Worm (Caenorhabditis elegans) whole organism, L1 larva: ENCODE measurements around the gene ekl-6.

ENCODE experiments used
- aly-2 ChIP-seq: fragments of 150-350 bp; optimal IDR thresholded peaks from 2 replicates; lab custom pipeline; 2014; ENCODE audit warnings: missing biosample characterization, missing genetic modification characterization
- ama-1 ChIP-seq: fragments of 150-350 bp; optimal IDR thresholded peaks from 2 replicates; lab custom pipeline; 2014
- egl-27 ChIP-seq, 2 experiments: fragments of 150-350 bp in 1 of 2; sonication (generic microtip); optimal IDR thresholded peaks; 3 replicates each; lab custom pipeline; 2017 to 2018; ENCODE audit warnings: missing biosample characterization in 2 of 2, missing genetic modification characterization in 2 of 2, missing genetic modification reagents in 2 of 2
- ets-5 ChIP-seq: fragments of 200-800 bp; sonication (Bioruptor generic); IDR thresholded peaks from 2 replicates; pipeline ENCODE4 v1.3.6; 2022; ENCODE audit warnings: missing genetic modification characterization, missing compliant biosample characterization
- fkh-4 ChIP-seq: sonication (generic microtip); optimal IDR thresholded peaks from 2 replicates; lab custom pipeline; 2016; ENCODE audit warnings: missing compliant biosample characterization, missing genetic modification characterization, borderline replicate concordance
- grh-1 ChIP-seq: fragments of 200-800 bp; sonication (Bioruptor generic); IDR thresholded peaks from 2 replicates; pipeline ENCODE4 v1.3.6; 2022; ENCODE audit warnings: missing genetic modification reagents, missing genetic modification characterization, missing compliant biosample characterization
- lin-13 ChIP-seq: fragments of 150-350 bp; optimal IDR thresholded peaks from 2 replicates; lab custom pipeline; 2014; ENCODE audit warnings: missing biosample characterization, missing genetic modification reagents, missing genetic modification characterization
- lin-39 ChIP-seq: fragments of 150-350 bp; optimal IDR thresholded peaks from 2 replicates; lab custom pipeline; 2014; ENCODE audit warnings: missing biosample characterization, missing genetic modification reagents, missing genetic modification characterization
- unc-62 ChIP-seq: fragments of 150-350 bp; optimal IDR thresholded peaks from 2 replicates; lab custom pipeline; 2014; ENCODE audit warnings: missing biosample characterization, missing genetic modification reagents, missing genetic modification characterization
- zag-1 ChIP-seq: fragments of 150-350 bp; optimal IDR thresholded peaks from 2 replicates; lab custom pipeline; 2014; ENCODE audit warnings: missing biosample characterization, missing genetic modification characterization

- TF ChIP-seq zag-1 (tag; lab: Kevin White, UChicago): no peak
- TF ChIP-seq lin-39 (tag; lab: Kevin White, UChicago): no peak
- no peak for TF ChIP-seq ama-1 (lab: Kevin White, UChicago)
- TF ChIP-seq ets-5 (GFP tag; lab: Robert Waterston, UW): no peak
- TF ChIP-seq unc-62 (GFP tag; lab: Kevin White, UChicago): no peak
- no peak for TF ChIP-seq egl-27 (tag; optimal IDR thresholded peaks at IDR 0.05; lab: Kevin White, UChicago)
- no peak for TF ChIP-seq lin-13 (GFP tag; lab: Kevin White, UChicago)
- no peak for TF ChIP-seq aly-2 (tag; lab: Kevin White, UChicago)
- no peak for TF ChIP-seq fkh-4 (tag; lab: Kevin White, UChicago)
- TF ChIP-seq grh-1 (GFP tag; lab: Robert Waterston, UW): no peak
These were observed 26.5 kb downstream of the ekl-6 start, which contains the start of gene gtf-2H2C for ce11 chrIII:10090685-10091084.
